Fruit fly (Drosophila melanogaster) whole organism, prepupa: Measurements from ENCODE around the gene CG18810.

ENCODE experiments used
- Blimp-1 ChIP-seq: fragments of 200-800 bp; sonication (Bioruptor generic); optimal IDR thresholded peaks from 3 replicates; lab custom pipeline; 2017; ENCODE audit warnings: missing biosample characterization, missing genetic modification characterization, mild to moderate bottlenecking, moderate library complexity, missing genetic modification reagents
- CG10631 ChIP-seq: fragments of 200-800 bp; sonication (Bioruptor generic); optimal IDR thresholded peaks from 2 replicates; lab custom pipeline; 2016; ENCODE audit warnings: missing biosample characterization, missing genetic modification characterization
- CG11294 ChIP-seq: fragments of 200-800 bp; sonication (Bioruptor generic); IDR thresholded peaks from 2 replicates; pipeline ENCODE4 v1.3.6; 2022; ENCODE audit warnings: missing biosample characterization, missing genetic modification characterization
- CG11762 ChIP-seq: fragments of 200-800 bp; sonication (Bioruptor generic); optimal IDR thresholded peaks from 3 replicates; lab custom pipeline; 2016; ENCODE audit warnings: missing biosample characterization, missing genetic modification characterization; ENCODE audit not compliant: insufficient read depth
- CG11902 ChIP-seq: fragments of 200-800 bp; sonication (Bioruptor generic); optimal IDR thresholded peaks from 3 replicates; lab custom pipeline; 2016; ENCODE audit warnings: missing biosample characterization, missing genetic modification characterization
- CG16779 ChIP-seq: fragments of 200-800 bp; sonication (Bioruptor generic); optimal IDR thresholded peaks from 3 replicates; lab custom pipeline; 2017; ENCODE audit warnings: missing biosample characterization, mild to moderate bottlenecking, missing genetic modification characterization
- CG3032 ChIP-seq: fragments of 200-800 bp; optimal IDR thresholded peaks from 2 replicates; lab custom pipeline; 2019; ENCODE audit warnings: missing biosample characterization, mild to moderate bottlenecking, missing genetic modification characterization, moderate library complexity
- CG3919 ChIP-seq: fragments of 200-800 bp; sonication (Bioruptor generic); optimal IDR thresholded peaks from 3 replicates; lab custom pipeline; 2016; ENCODE audit warnings: missing biosample characterization, missing genetic modification characterization
- CG4318 ChIP-seq: fragments of 200-800 bp; sonication (Bioruptor generic); optimal IDR thresholded peaks from 3 replicates; lab custom pipeline; 2017; ENCODE audit warnings: missing biosample characterization, mild to moderate bottlenecking, missing genetic modification characterization
- CG6163 ChIP-seq: fragments of 200-800 bp; sonication (Bioruptor generic); IDR thresholded peaks from 3 replicates; pipeline ENCODE4 v1.3.6; 2022; ENCODE audit warnings: missing biosample characterization, missing genetic modification characterization
- CG6276 ChIP-seq: fragments of 200-800 bp; sonication (Bioruptor generic); optimal IDR thresholded peaks from 2 replicates; lab custom pipeline; 2017; ENCODE audit warnings: missing biosample characterization, mild to moderate bottlenecking, missing genetic modification characterization
- CG6792 ChIP-seq: fragments of 200-800 bp; sonication (Bioruptor generic); optimal IDR thresholded peaks from 3 replicates; lab custom pipeline; 2016; ENCODE audit warnings: missing biosample characterization, missing genetic modification characterization
- CG6808 ChIP-seq: fragments of 200-800 bp; sonication (Bioruptor generic); optimal IDR thresholded peaks from 3 replicates; lab custom pipeline; 2017; ENCODE audit warnings: missing biosample characterization, missing genetic modification characterization, mild to moderate bottlenecking, moderate library complexity, missing genetic modification reagents
- CG7368 ChIP-seq: fragments of 200-800 bp; sonication (Bioruptor generic); optimal IDR thresholded peaks from 3 replicates; lab custom pipeline; 2016; ENCODE audit warnings: missing biosample characterization, missing genetic modification characterization
- CG8119 ChIP-seq: fragments of 200-800 bp; sonication (Bioruptor generic); IDR thresholded peaks from 3 replicates; pipeline ENCODE4 v1.3.6; 2022; ENCODE audit warnings: missing biosample characterization, missing genetic modification characterization
- CG8319 ChIP-seq: fragments of 200-800 bp; sonication (Bioruptor generic); optimal IDR thresholded peaks from 3 replicates; lab custom pipeline; 2016; ENCODE audit warnings: missing biosample characterization, missing genetic modification characterization
- CG8632 ChIP-seq: fragments of 200-800 bp; sonication (Bioruptor generic); optimal IDR thresholded peaks from 3 replicates; lab custom pipeline; 2016; ENCODE audit warnings: missing biosample characterization, missing genetic modification characterization
- Eip75B ChIP-seq: fragments of 200-800 bp; sonication (Bioruptor generic); optimal IDR thresholded peaks from 3 replicates; lab custom pipeline; 2016; ENCODE audit warnings: missing biosample characterization, missing genetic modification characterization
- Eip78C ChIP-seq: fragments of 200-800 bp; sonication (Bioruptor generic); peaks from one replicate; lab custom pipeline; 2016; ENCODE audit warnings: missing biosample characterization, missing genetic modification characterization
- Eip93F ChIP-seq: fragments of 200-800 bp; sonication (Bioruptor generic); optimal IDR thresholded peaks from 2 replicates; lab custom pipeline; 2016; ENCODE audit warnings: missing biosample characterization, mild to moderate bottlenecking, missing genetic modification characterization
- Ets21C ChIP-seq: fragments of 200-800 bp; sonication (Bioruptor generic); optimal IDR thresholded peaks from 3 replicates; lab custom pipeline; 2016; ENCODE audit warnings: missing biosample characterization, missing genetic modification characterization
- Ets96B ChIP-seq: fragments of 200-800 bp; optimal IDR thresholded peaks from 2 replicates; lab custom pipeline; 2019; ENCODE audit warnings: missing biosample characterization, mild to moderate bottlenecking, missing genetic modification characterization, moderate library complexity
- Gug ChIP-seq: fragments of 200-800 bp; sonication (Bioruptor generic); IDR thresholded peaks from 2 replicates; pipeline ENCODE4 v1.3.6; 2022; ENCODE audit warnings: missing biosample characterization, missing genetic modification characterization
- Hr38 ChIP-seq: sonication (Bioruptor generic); optimal IDR thresholded peaks from 2 replicates; lab custom pipeline; 2016; ENCODE audit warnings: missing biosample characterization, missing genetic modification characterization
- Hr4 ChIP-seq: fragments of 200-800 bp; sonication (Bioruptor generic); optimal IDR thresholded peaks from 3 replicates; lab custom pipeline; 2016; ENCODE audit warnings: missing biosample characterization, missing genetic modification characterization
- Lpt ChIP-seq: fragments of 200-800 bp; sonication (Bioruptor generic); optimal IDR thresholded peaks from 3 replicates; lab custom pipeline; 2016; ENCODE audit warnings: missing biosample characterization, missing genetic modification characterization
- Met ChIP-seq: fragments of 200-800 bp; sonication (Bioruptor generic); optimal IDR thresholded peaks from 3 replicates; lab custom pipeline; 2016; ENCODE audit warnings: missing biosample characterization, missing genetic modification characterization
- OdsH ChIP-seq: fragments of 200-800 bp; sonication (Bioruptor generic); optimal IDR thresholded peaks from 3 replicates; lab custom pipeline; 2016; ENCODE audit warnings: missing biosample characterization, missing genetic modification characterization
- Sox102F ChIP-seq: fragments of 200-800 bp; sonication (Bioruptor generic); optimal IDR thresholded peaks from 2 replicates; lab custom pipeline; 2016; ENCODE audit warnings: missing biosample characterization, mild to moderate bottlenecking, missing genetic modification characterization
- Sox15 ChIP-seq: fragments of 200-800 bp; sonication (Bioruptor generic); optimal IDR thresholded peaks from 3 replicates; lab custom pipeline; 2016; ENCODE audit warnings: missing biosample characterization, missing genetic modification characterization
- achi ChIP-seq: fragments of 200-800 bp; sonication (Bioruptor generic); optimal IDR thresholded peaks from 3 replicates; lab custom pipeline; 2016; ENCODE audit warnings: missing biosample characterization, missing genetic modification characterization
- acj6 ChIP-seq: fragments of 200-800 bp; sonication (Bioruptor generic); optimal IDR thresholded peaks from 3 replicates; lab custom pipeline; 2016; ENCODE audit warnings: missing biosample characterization, missing genetic modification characterization
- cyc ChIP-seq: fragments of 200-800 bp; sonication (Bioruptor generic); optimal IDR thresholded peaks from 3 replicates; lab custom pipeline; 2016; ENCODE audit warnings: missing biosample characterization, missing genetic modification characterization
- dsx ChIP-seq: fragments of 200-800 bp; optimal IDR thresholded peaks from 3 replicates; lab custom pipeline; 2019; ENCODE audit warnings: missing biosample characterization, mild to moderate bottlenecking, missing genetic modification characterization, moderate library complexity; ENCODE audit not compliant: poor library complexity, severe bottlenecking
- eg ChIP-seq: fragments of 200-800 bp; sonication (Bioruptor generic); IDR thresholded peaks from 3 replicates; pipeline ENCODE4 v1.3.6; 2022; ENCODE audit warnings: missing biosample characterization, missing genetic modification characterization
- fkh ChIP-seq: fragments of 200-800 bp; sonication (Bioruptor generic); optimal IDR thresholded peaks from 3 replicates; lab custom pipeline; 2017; ENCODE audit warnings: missing biosample characterization, mild to moderate bottlenecking, missing genetic modification characterization, moderate library complexity
- lz ChIP-seq: fragments of 200-800 bp; sonication (Bioruptor generic); optimal IDR thresholded peaks from 3 replicates; lab custom pipeline; 2016; ENCODE audit warnings: missing biosample characterization, missing genetic modification characterization
- net ChIP-seq: fragments of 200-800 bp; sonication (Bioruptor generic); optimal IDR thresholded peaks from 3 replicates; lab custom pipeline; 2016; ENCODE audit warnings: missing biosample characterization, missing genetic modification characterization
- ss ChIP-seq, 2 experiments: fragments of 200-800 bp; sonication (Bioruptor generic); optimal IDR thresholded peaks; 2 replicates in 1 of 2; 3 replicates in 1 of 2; lab custom pipeline; 2017 to 2018; ENCODE audit warnings: mild to moderate bottlenecking in 2 of 2, missing biosample characterization in 2 of 2, missing genetic modification characterization in 2 of 2, moderate library complexity in 1 of 2
- svp ChIP-seq: fragments of 200-800 bp; sonication (Bioruptor generic); peaks from one replicate; lab custom pipeline; 2016; ENCODE audit warnings: missing biosample characterization, missing genetic modification characterization
- vri ChIP-seq: fragments of 200-800 bp; sonication (Bioruptor generic); optimal IDR thresholded peaks from 3 replicates; lab custom pipeline; 2016; ENCODE audit warnings: missing biosample characterization, mild to moderate bottlenecking, missing genetic modification characterization

The CG18810 gene

dm6 chr2L:20681648-20682098 lies 33.0 kb downstream of the CG18810 start, which contains the start of gene Cen (continued):
- TF ChIP-seq Met (GFP tag; lab: Kevin White, UChicago) (no peak), CG7368 (GFP tag; lab: Kevin White, UChicago) (no peak), Lpt (GFP tag; lab: Kevin White, UChicago) (peak; percentile 22), Eip75B (peak; percentile 78), CG6792 (GFP tag; lab: Kevin White, UChicago) (peak; percentile 61), CG11294 (GFP tag; lab: Robert Waterston, UW) (no peak), CG11762 (GFP tag; lab: Kevin White, UChicago) (peak; percentile 28), Ets96B (tag; lab: Kevin White, UChicago) (peak; percentile 64), Hr38 (GFP tag; lab: Kevin White, UChicago) (peak; percentile 53), CG8119 (GFP tag; lab: Robert Waterston, UW) (no peak; the same call in 2 of the 3 replicates), CG8319 (GFP tag; lab: Kevin White, UChicago) (peak; percentile 54), ss (GFP tag; optimal IDR thresholded peaks at IDR 0.05; lab: Kevin White, UChicago) (peak; percentile 43 to 58)
- TF ChIP-seq, all 60 proteins: peak for 36

- TF ChIP-seq Eip78C (GFP tag; lab: Kevin White, UChicago) (peak; percentile 38), achi (GFP tag; lab: Kevin White, UChicago) (no peak)
Measured at dm6 chr2L:20682136-20682733, 33.5 kb downstream of the CG18810 start, which contains the start of gene CG2617. CG2617 (plus strand) TSS chr2L:20682368.

- TF ChIP-seq acj6 (no peak), CG6163 (GFP tag; lab: Robert Waterston, UW) (no peak), dsx (GFP tag; lab: Kevin White, UChicago) (no peak), lz (no peak)
- TF ChIP-seq, all 60 proteins: peak for 0
Measured at dm6 chr2L:20688722-20689121, 40.0 kb downstream of the CG18810 start.

dm6 chr2L:20690055-20690454 lies 41.3 kb downstream of the CG18810 start:
- TF ChIP-seq Ets21C (GFP tag; lab: Kevin White, UChicago) (no peak), Eip93F (GFP tag; lab: Kevin White, UChicago) (no peak), CG11902 (GFP tag; lab: Kevin White, UChicago) (no peak)

dm6 chr2L:20695066-20695465 lies 46.4 kb downstream of the CG18810 start:
- TF ChIP-seq CG8632 (GFP tag; lab: Kevin White, UChicago) (no peak), Eip78C (GFP tag; lab: Kevin White, UChicago) (peak; percentile 76), achi (GFP tag; lab: Kevin White, UChicago) (peak; percentile 35), Sox15 (GFP tag; lab: Kevin White, UChicago) (no peak), CG3032 (tag; lab: Kevin White, UChicago) (peak; percentile 2), CG4318 (no peak), CG11902 (GFP tag; lab: Kevin White, UChicago) (no peak), fkh (GFP tag; lab: Kevin White, UChicago) (no peak), cyc (GFP tag; lab: Kevin White, UChicago) (no peak), Hr4 (GFP tag; lab: Kevin White, UChicago) (no peak), svp (peak; percentile 19), OdsH (GFP tag; lab: Kevin White, UChicago) (peak; percentile 18), CG11294 (GFP tag; lab: Robert Waterston, UW) (no peak), CG16779 (tag; lab: Kevin White, UChicago) (no peak), Lpt (GFP tag; lab: Kevin White, UChicago) (no peak), CG6808 (peak; percentile 7), eg (GFP tag; lab: Robert Waterston, UW) (0 out of 3 replicates have a peak, but pooled peaks have one; percentile 19), dsx (GFP tag; lab: Kevin White, UChicago) (no peak), CG3919 (GFP tag; lab: Kevin White, UChicago) (peak; percentile 41), net (GFP tag; lab: Kevin White, UChicago) (no peak), CG10631 (GFP tag; lab: Kevin White, UChicago) (peak; percentile 33), CG11762 (GFP tag; lab: Kevin White, UChicago) (no peak), acj6 (peak; percentile 26), lz (no peak), Sox102F (GFP tag; lab: Kevin White, UChicago) (no peak), Hr38 (GFP tag; lab: Kevin White, UChicago) (no peak), Blimp-1 (GFP tag; lab: Kevin White, UChicago) (no peak), CG6276 (GFP tag; lab: Kevin White, UChicago) (no peak), CG7368 (GFP tag; lab: Kevin White, UChicago) (no peak), vri (peak; percentile 18), Gug (GFP tag; lab: Robert Waterston, UW) (0 out of 2 replicates have a peak, but pooled peaks have one; percentile 10)
